Worm (Caenorhabditis elegans): ENCODE data around the gene gmpr-1.

gmpr-1 gene

DNA sequence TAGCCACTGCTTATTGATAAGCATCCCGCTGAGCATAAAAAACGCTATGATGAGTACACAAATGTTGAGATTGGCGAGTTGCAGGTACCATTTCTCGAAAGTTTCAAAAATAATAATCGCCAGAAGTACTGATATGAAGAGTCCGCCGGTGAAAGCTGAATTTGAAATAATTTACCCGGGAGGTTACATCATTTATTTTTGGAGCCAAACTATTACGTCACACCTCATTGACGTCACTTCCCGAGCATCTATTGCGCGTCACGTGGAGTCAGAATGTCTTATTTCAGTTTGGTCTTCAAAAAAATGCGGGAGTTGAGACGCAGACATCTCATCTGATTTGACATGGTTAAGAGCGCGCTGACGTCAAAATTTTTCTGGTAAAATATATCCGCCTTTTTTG, 40.4 kb downstream of the gmpr-1 start:
- TF ChIP-seq ref-1 (GFP tag; conservative IDR thresholded peaks at IDR 0.05) (no peak), med-1 (GFP tag; optimal IDR thresholded peaks at IDR 0.05; ENCODE audit: insufficient read depth) (no peak), klf-2 (GFP tag; conservative IDR thresholded peaks at IDR 0.05) (no peak), ztf-23 (GFP tag; IDR thresholded peaks at IDR 0.05) (no peak), T22C8.4 (GFP tag; IDR thresholded peaks at IDR 0.05) (no peak), ztf-29 (GFP tag; IDR thresholded peaks at IDR 0.05) (no peak), tab-1 (GFP tag; IDR thresholded peaks at IDR 0.05) (no peak), cog-1 (tag; optimal IDR thresholded peaks at IDR 0.05) (no peak), flt-1 (GFP tag; IDR thresholded peaks at IDR 0.05) (no peak)

DNA sequence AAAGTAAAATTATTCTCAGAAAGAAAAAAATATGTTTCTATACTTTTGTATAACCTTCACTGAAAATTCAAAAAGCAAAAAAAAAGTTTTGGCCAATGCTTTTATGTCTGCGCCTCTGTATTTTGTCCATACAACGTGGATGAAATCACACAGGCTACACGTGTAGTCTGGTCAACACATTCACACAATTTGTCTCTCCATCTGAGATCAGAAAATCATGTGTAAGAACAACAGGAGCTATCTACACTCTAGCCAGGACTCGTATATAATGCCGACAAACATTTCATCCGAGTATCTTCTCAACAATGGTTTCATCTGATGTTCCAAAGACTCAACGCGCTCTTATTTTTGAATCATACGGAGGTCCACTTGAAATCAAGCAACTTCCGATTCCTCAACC, 44.3 kb downstream of the gmpr-1 start, which contains the start of gene D2063.1:
Gene D2063.1, plus strand, starts transcription at position 281 of the 400 bp plus-strand sequence.
- no peak for TF ChIP-seq tab-1 (GFP tag; IDR thresholded peaks at IDR 0.05)
- TF ChIP-seq ztf-29 (GFP tag; IDR thresholded peaks at IDR 0.05), result no peak
- no peak for TF ChIP-seq cog-1 (tag; optimal IDR thresholded peaks at IDR 0.05)
- no peak for TF ChIP-seq ztf-23 (GFP tag; IDR thresholded peaks at IDR 0.05)
- no peak for TF ChIP-seq flt-1 (GFP tag; IDR thresholded peaks at IDR 0.05)
- TF ChIP-seq med-1 (GFP tag; optimal IDR thresholded peaks at IDR 0.05; ENCODE audit: insufficient read depth), result no peak
- no peak for TF ChIP-seq klf-2 (GFP tag; conservative IDR thresholded peaks at IDR 0.05)
- TF ChIP-seq T22C8.4 (GFP tag; IDR thresholded peaks at IDR 0.05), result no peak
- TF ChIP-seq ref-1 (GFP tag; conservative IDR thresholded peaks at IDR 0.05), result no peak

DNA sequence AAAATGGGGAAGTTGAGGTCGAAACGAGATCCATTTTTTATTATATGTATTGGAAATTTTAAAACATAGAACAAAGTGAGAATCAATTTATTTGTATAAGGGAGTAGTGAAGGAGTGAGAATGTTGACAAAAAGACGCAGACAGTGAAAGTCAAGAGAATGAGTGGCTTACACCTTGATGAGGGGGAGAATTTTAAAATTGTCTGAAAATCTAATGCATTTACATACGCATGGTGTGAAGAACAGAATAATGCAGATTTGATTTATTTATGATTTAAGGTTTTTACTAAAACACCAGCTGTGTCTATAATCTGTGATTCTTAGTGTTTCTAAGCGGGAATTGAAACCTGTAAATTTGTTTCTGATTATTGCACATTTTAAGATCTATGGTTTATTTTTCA, 45.8 kb downstream of the gmpr-1 start, which contains the start of gene nhr-125:
Gene nhr-125, minus strand, starts transcription at position 101 of the 400 bp plus-strand sequence.
- TF ChIP-seq klf-2 (GFP tag; conservative IDR thresholded peaks at IDR 0.05) (no peak), ref-1 (GFP tag; conservative IDR thresholded peaks at IDR 0.05) (no peak), T22C8.4 (GFP tag; IDR thresholded peaks at IDR 0.05) (no peak), tab-1 (GFP tag; IDR thresholded peaks at IDR 0.05) (no peak), med-1 (GFP tag; optimal IDR thresholded peaks at IDR 0.05; ENCODE audit: insufficient read depth) (no peak), ztf-23 (GFP tag; IDR thresholded peaks at IDR 0.05) (no peak), ztf-29 (GFP tag; IDR thresholded peaks at IDR 0.05) (no peak), cog-1 (tag; optimal IDR thresholded peaks at IDR 0.05) (no peak), flt-1 (GFP tag; IDR thresholded peaks at IDR 0.05) (no peak)

DNA sequence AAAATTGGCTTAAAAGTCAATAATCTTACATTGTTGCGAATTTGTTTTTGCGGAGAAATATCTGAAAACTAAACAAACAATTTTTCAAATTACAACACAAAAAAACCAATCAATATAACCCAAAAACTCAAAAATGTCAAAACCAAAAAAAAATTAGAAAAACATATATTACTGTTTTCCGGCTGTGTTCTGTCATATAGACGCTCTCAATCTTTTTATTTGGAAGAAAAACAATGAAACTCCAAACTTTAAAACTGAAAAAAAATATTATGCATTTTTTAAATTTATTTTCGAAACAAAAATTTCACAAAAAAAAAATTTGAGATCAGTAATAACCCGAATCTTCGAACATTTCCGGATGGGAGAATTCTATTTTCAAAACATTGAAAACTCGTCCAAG, 48.5 kb downstream of the gmpr-1 start, which contains the start of gene R02D1.2:
Gene R02D1.2, minus strand, starts transcription at position 101 of the 400 bp plus-strand sequence.
- TF ChIP-seq med-1 (GFP tag; optimal IDR thresholded peaks at IDR 0.05; ENCODE audit: insufficient read depth) (no peak), cog-1 (tag; optimal IDR thresholded peaks at IDR 0.05) (no peak), ref-1 (GFP tag; conservative IDR thresholded peaks at IDR 0.05) (no peak), tab-1 (GFP tag; IDR thresholded peaks at IDR 0.05) (no peak), klf-2 (GFP tag; conservative IDR thresholded peaks at IDR 0.05) (no peak), flt-1 (GFP tag; IDR thresholded peaks at IDR 0.05) (no peak), ztf-23 (GFP tag; IDR thresholded peaks at IDR 0.05) (no peak), T22C8.4 (GFP tag; IDR thresholded peaks at IDR 0.05) (no peak), ztf-29 (GFP tag; IDR thresholded peaks at IDR 0.05) (no peak)

DNA sequence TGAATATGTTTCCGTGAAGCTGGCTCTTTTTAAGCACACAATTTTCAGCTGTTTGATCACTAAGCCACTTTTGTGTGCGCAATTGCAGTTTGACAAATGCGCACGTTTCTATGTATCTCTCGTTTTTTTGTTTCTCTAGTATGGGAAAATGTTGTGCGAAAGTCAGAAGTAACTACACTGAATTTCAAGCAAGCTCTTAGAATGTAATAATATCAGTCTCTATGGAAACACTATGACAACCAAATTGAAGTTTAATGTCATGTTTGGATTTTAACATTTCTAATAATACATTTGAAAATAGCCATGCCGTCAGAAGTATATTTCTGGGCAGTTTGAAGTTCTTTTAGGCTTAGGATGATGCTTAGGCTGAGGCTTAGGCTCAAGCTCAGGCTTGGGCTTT, 51.3 kb downstream of the gmpr-1 start, which contains the start of gene ZC132.9:
Gene ZC132.9, minus strand, starts transcription at position 101 of the 400 bp plus-strand sequence.
- no peak for TF ChIP-seq tab-1 (GFP tag; IDR thresholded peaks at IDR 0.05)
- no peak for TF ChIP-seq med-1 (GFP tag; optimal IDR thresholded peaks at IDR 0.05; ENCODE audit: insufficient read depth)
- no peak for TF ChIP-seq T22C8.4 (GFP tag; IDR thresholded peaks at IDR 0.05)
- no peak for TF ChIP-seq ztf-29 (GFP tag; IDR thresholded peaks at IDR 0.05)

Measured in whole organism, midembryonic.